Fruit fly (Drosophila melanogaster) whole organism, embryonic: ENCODE results near the gene CG15446.

Experiments used
- Abd-B ChIP-seq: fragments of 200-800 bp; sonication (Bioruptor generic); optimal IDR thresholded peaks from 2 replicates; lab custom pipeline; 2018; ENCODE audit warnings: missing biosample characterization, mild to moderate bottlenecking, missing genetic modification characterization, moderate library complexity
- CG11085 ChIP-seq: fragments of 200-800 bp; sonication (Bioruptor generic); IDR thresholded peaks from 2 replicates; pipeline ENCODE4 v1.3.6; 2022; ENCODE audit warnings: missing biosample characterization, missing genetic modification characterization
- CG14014 ChIP-seq: fragments of 200-800 bp; sonication (Bioruptor generic); IDR thresholded peaks from 2 replicates; pipeline ENCODE4 v1.3.6; 2022; ENCODE audit warnings: missing biosample characterization, missing genetic modification characterization
- CG15011 ChIP-seq: fragments of 200-800 bp; sonication (Bioruptor generic); optimal IDR thresholded peaks from 3 replicates; lab custom pipeline; 2018; ENCODE audit warnings: missing biosample characterization, mild to moderate bottlenecking, missing genetic modification characterization
- CG1529 ChIP-seq: fragments of 200-800 bp; sonication (Bioruptor generic); optimal IDR thresholded peaks from 3 replicates; lab custom pipeline; 2018; ENCODE audit warnings: missing biosample characterization, missing genetic modification characterization
- CG18262 ChIP-seq: fragments of 200-800 bp; optimal IDR thresholded peaks from 3 replicates; lab custom pipeline; 2019; ENCODE audit warnings: missing biosample characterization, mild to moderate bottlenecking, missing genetic modification characterization, moderate library complexity
- CG30020 ChIP-seq: fragments of 200-800 bp; optimal IDR thresholded peaks from 2 replicates; lab custom pipeline; 2019; ENCODE audit warnings: missing biosample characterization, mild to moderate bottlenecking, missing genetic modification characterization, moderate library complexity
- CG31224 ChIP-seq: fragments of 200-800 bp; sonication (Bioruptor generic); IDR thresholded peaks from 2 replicates; pipeline ENCODE4 v1.3.6; 2022; ENCODE audit warnings: missing biosample characterization, missing genetic modification characterization
- CG31388 ChIP-seq: fragments of 200-800 bp; sonication (Bioruptor generic); optimal IDR thresholded peaks from 2 replicates; lab custom pipeline; 2016; ENCODE audit warnings: missing biosample characterization, missing genetic modification characterization
- CG32532 ChIP-seq: fragments of 200-800 bp; sonication (Bioruptor generic); IDR thresholded peaks from 2 replicates; pipeline ENCODE4 v1.3.6; 2022; ENCODE audit warnings: missing biosample characterization, missing genetic modification characterization
- CG32767 ChIP-seq: fragments of 200-800 bp; sonication (Bioruptor generic); IDR thresholded peaks from 2 replicates; pipeline ENCODE4 v1.3.6; 2022; ENCODE audit warnings: missing biosample characterization, missing genetic modification characterization
- CG6689 ChIP-seq: fragments of 200-800 bp; sonication (Bioruptor generic); IDR thresholded peaks from 2 replicates; pipeline ENCODE4 v1.3.6; 2022; ENCODE audit warnings: missing biosample characterization, missing genetic modification characterization
- CG7987 ChIP-seq: fragments of 200-800 bp; sonication (Bioruptor generic); optimal IDR thresholded peaks from 2 replicates; lab custom pipeline; 2018; ENCODE audit warnings: missing biosample characterization, mild to moderate bottlenecking, missing genetic modification characterization, moderate library complexity
- CG8924 ChIP-seq: fragments of 200-800 bp; optimal IDR thresholded peaks from 3 replicates; lab custom pipeline; 2019; ENCODE audit warnings: missing biosample characterization, mild to moderate bottlenecking, missing genetic modification characterization, moderate library complexity
- CG9817 ChIP-seq: fragments of 200-800 bp; sonication (Bioruptor generic); optimal IDR thresholded peaks from 2 replicates; lab custom pipeline; 2018; ENCODE audit warnings: missing biosample characterization, mild to moderate bottlenecking, missing genetic modification characterization, moderate library complexity
- Deaf1 ChIP-seq: fragments of 200-800 bp; optimal IDR thresholded peaks from 3 replicates; lab custom pipeline; 2019; ENCODE audit warnings: missing biosample characterization, mild to moderate bottlenecking, missing genetic modification characterization, moderate library complexity
- Dek ChIP-seq: fragments of 200-800 bp; sonication (Bioruptor generic); optimal IDR thresholded peaks from 3 replicates; lab custom pipeline; 2019; ENCODE audit warnings: missing biosample characterization, mild to moderate bottlenecking, missing genetic modification characterization, moderate library complexity
- Dp ChIP-seq: fragments of 200-800 bp; sonication (Bioruptor generic); optimal IDR thresholded peaks from 2 replicates; lab custom pipeline; 2018; ENCODE audit warnings: missing biosample characterization, mild to moderate bottlenecking, missing genetic modification characterization, moderate library complexity
- Ets65A ChIP-seq: fragments of 200-800 bp; sonication (Bioruptor generic); peaks from one replicate; lab custom pipeline; 2016; ENCODE audit warnings: missing biosample characterization, missing genetic modification characterization
- Fer2 ChIP-seq: fragments of 200-800 bp; sonication (Bioruptor generic); optimal IDR thresholded peaks from 2 replicates; lab custom pipeline; 2018; ENCODE audit warnings: missing biosample characterization, mild to moderate bottlenecking, missing genetic modification characterization, moderate library complexity
- Gsc ChIP-seq: fragments of 200-800 bp; sonication (Bioruptor generic); IDR thresholded peaks from 2 replicates; pipeline ENCODE4 v1.3.6; 2022; ENCODE audit warnings: missing biosample characterization, missing genetic modification characterization
- HLH4C ChIP-seq: fragments of 200-800 bp; sonication (Bioruptor generic); IDR thresholded peaks from 3 replicates; pipeline ENCODE4 v1.3.6; 2022; ENCODE audit warnings: missing biosample characterization, missing genetic modification characterization; ENCODE audit not compliant: partially characterized antibody
- HLH54F ChIP-seq: fragments of 200-800 bp; sonication (Bioruptor generic); optimal IDR thresholded peaks from 3 replicates; lab custom pipeline; 2016; ENCODE audit warnings: missing biosample characterization, missing genetic modification characterization
- Hand ChIP-seq: fragments of 200-800 bp; sonication (Bioruptor generic); optimal IDR thresholded peaks from 2 replicates; lab custom pipeline; 2017; ENCODE audit warnings: mild to moderate bottlenecking, missing biosample characterization, missing genetic modification reagents, missing genetic modification characterization
- Hr39 ChIP-seq: fragments of >200 bp; optimal IDR thresholded peaks from 2 replicates; lab custom pipeline; 2017
- MESR4 ChIP-seq: fragments of 200-800 bp; sonication (Bioruptor generic); optimal IDR thresholded peaks from 2 replicates; lab custom pipeline; 2018; ENCODE audit warnings: missing biosample characterization, mild to moderate bottlenecking, missing genetic modification characterization, moderate library complexity
- MTF-1 ChIP-seq: fragments of 200-800 bp; sonication (Bioruptor generic); optimal IDR thresholded peaks from 2 replicates; lab custom pipeline; 2018; ENCODE audit warnings: missing biosample characterization, mild to moderate bottlenecking, missing genetic modification characterization, borderline replicate concordance
- Spps ChIP-seq: fragments of 200-800 bp; sonication (Bioruptor generic); optimal IDR thresholded peaks from 2 replicates; lab custom pipeline; 2018; ENCODE audit warnings: missing biosample characterization, mild to moderate bottlenecking, missing genetic modification characterization
- Sry-β ChIP-seq: fragments of 200-800 bp; sonication (Bioruptor generic); optimal IDR thresholded peaks from 2 replicates; lab custom pipeline; 2018; ENCODE audit warnings: missing biosample characterization, mild to moderate bottlenecking, missing genetic modification characterization, moderate library complexity
- YL-1 ChIP-seq: fragments of 200-800 bp; sonication (Bioruptor generic); optimal IDR thresholded peaks from 3 replicates; lab custom pipeline; 2017; ENCODE audit warnings: missing biosample characterization, mild to moderate bottlenecking, missing genetic modification characterization
- ac ChIP-seq: fragments of 200-800 bp; sonication (Bioruptor generic); optimal IDR thresholded peaks from 3 replicates; lab custom pipeline; 2017; ENCODE audit warnings: missing biosample characterization, mild to moderate bottlenecking, missing genetic modification characterization
- aop ChIP-seq: fragments of 200-800 bp; sonication (Bioruptor generic); IDR thresholded peaks from 2 replicates; pipeline ENCODE4 v1.3.6; 2022; ENCODE audit warnings: missing biosample characterization, missing genetic modification characterization
- btn ChIP-seq: fragments of 200-800 bp; sonication (Bioruptor generic); optimal IDR thresholded peaks from 2 replicates; lab custom pipeline; 2016; ENCODE audit warnings: missing biosample characterization, missing genetic modification characterization
- chn ChIP-seq: fragments of 200-800 bp; sonication (Bioruptor generic); optimal IDR thresholded peaks from 2 replicates; lab custom pipeline; 2016; ENCODE audit warnings: missing biosample characterization, missing genetic modification characterization
- cwo ChIP-seq: fragments of 200-800 bp; sonication (Bioruptor generic); optimal IDR thresholded peaks from 3 replicates; lab custom pipeline; 2017; ENCODE audit warnings: missing biosample characterization, missing genetic modification characterization, mild to moderate bottlenecking, moderate library complexity, missing genetic modification reagents
- dmrt99B ChIP-seq: fragments of 200-800 bp; sonication (Bioruptor generic); optimal IDR thresholded peaks from 2 replicates; lab custom pipeline; 2018; ENCODE audit warnings: missing biosample characterization, mild to moderate bottlenecking, missing genetic modification characterization, moderate library complexity
- fd64A ChIP-seq: fragments of 200-800 bp; sonication (Bioruptor generic); optimal IDR thresholded peaks from 3 replicates; lab custom pipeline; 2018; ENCODE audit warnings: missing biosample characterization, mild to moderate bottlenecking, missing genetic modification characterization
- fru ChIP-seq: fragments of >200 bp; optimal IDR thresholded peaks from 2 replicates; lab custom pipeline; 2017
- ftz-f1 ChIP-seq: fragments of 200-800 bp; sonication (Bioruptor generic); optimal IDR thresholded peaks from 2 replicates; lab custom pipeline; 2016; ENCODE audit warnings: missing biosample characterization, missing genetic modification characterization
- gem ChIP-seq: fragments of 200-800 bp; sonication (Bioruptor generic); optimal IDR thresholded peaks from 2 replicates; lab custom pipeline; 2019; ENCODE audit warnings: missing biosample characterization, mild to moderate bottlenecking, missing genetic modification characterization, moderate library complexity
- gsb-n ChIP-seq: fragments of 200-800 bp; sonication (Bioruptor generic); optimal IDR thresholded peaks from 3 replicates; lab custom pipeline; 2018; ENCODE audit warnings: missing biosample characterization, mild to moderate bottlenecking, missing genetic modification characterization
- kay ChIP-seq: fragments of 200-800 bp; sonication (Bioruptor generic); optimal IDR thresholded peaks from 2 replicates; lab custom pipeline; 2016; ENCODE audit warnings: missing biosample characterization, missing genetic modification characterization
- kni ChIP-seq: fragments of 200-800 bp; sonication (Bioruptor generic); optimal IDR thresholded peaks from 3 replicates; lab custom pipeline; 2017; ENCODE audit warnings: mild to moderate bottlenecking, missing biosample characterization, missing genetic modification reagents, missing genetic modification characterization
- lola ChIP-seq, 3 experiments: fragments of >200 bp in 2 of 3; fragments of 200-800 bp in 1 of 3; sonication (Bioruptor generic) in 1 of 3; optimal IDR thresholded peaks; 2 replicates each; lab custom pipeline; 2017 to 2019; ENCODE audit warnings: missing biosample characterization in 3 of 3, missing genetic modification characterization in 3 of 3, mild to moderate bottlenecking in 1 of 3, moderate library complexity in 1 of 3
- maf-S ChIP-seq: fragments of 200-800 bp; sonication (Bioruptor generic); optimal IDR thresholded peaks from 2 replicates; lab custom pipeline; 2016; ENCODE audit warnings: missing biosample characterization, missing genetic modification characterization
- mirr ChIP-seq: fragments of 200-800 bp; sonication (Bioruptor generic); optimal IDR thresholded peaks from 3 replicates; lab custom pipeline; 2018; ENCODE audit warnings: missing biosample characterization, mild to moderate bottlenecking, missing genetic modification characterization
- peb ChIP-seq: fragments of 200-800 bp; sonication (Bioruptor generic); IDR thresholded peaks from 2 replicates; pipeline ENCODE4 v1.3.6; 2022; ENCODE audit warnings: missing biosample characterization, missing genetic modification characterization
- pfk ChIP-seq: fragments of 200-800 bp; sonication (Bioruptor generic); optimal IDR thresholded peaks from 2 replicates; lab custom pipeline; 2018; ENCODE audit warnings: missing biosample characterization, mild to moderate bottlenecking, missing genetic modification characterization, moderate library complexity
- pho ChIP-seq: fragments of 200-800 bp; sonication (Bioruptor generic); optimal IDR thresholded peaks from 2 replicates; lab custom pipeline; 2016; ENCODE audit warnings: missing biosample characterization, missing genetic modification characterization
- shn ChIP-seq: fragments of 200-800 bp; sonication (Bioruptor generic); optimal IDR thresholded peaks from 3 replicates; lab custom pipeline; 2016; ENCODE audit warnings: missing biosample characterization, missing genetic modification characterization
- wor ChIP-seq: fragments of 200-800 bp; sonication (Bioruptor generic); IDR thresholded peaks from 2 replicates; pipeline ENCODE4 v1.3.6; 2022; ENCODE audit warnings: missing biosample characterization, missing genetic modification characterization
- zfh1 ChIP-seq: fragments of 200-800 bp; sonication (Bioruptor generic); IDR thresholded peaks from 3 replicates; pipeline ENCODE4 v1.3.6; 2022; ENCODE audit warnings: missing biosample characterization, missing genetic modification characterization

CG15446 gene

dm6 chrX:21124176-21124575, 22.2 kb upstream of the CG15446 start (continued):
- TF ChIP-seq HLH54F (GFP tag; lab: Kevin White, UChicago): peak; percentile 22
- TF ChIP-seq CG9817 (tag; lab: Kevin White, UChicago): peak; percentile 66
- no peak for TF ChIP-seq ac (GFP tag; lab: Kevin White, UChicago)
- TF ChIP-seq dmrt99B: peak; percentile 79
- TF ChIP-seq CG1529: peak; percentile 39
- peak; percentile 59 for TF ChIP-seq Abd-B
- no peak for TF ChIP-seq Gsc (GFP tag; lab: Robert Waterston, UW)
- TF ChIP-seq aop (GFP tag; lab: Robert Waterston, UW): no peak
- peak; percentile 7 for TF ChIP-seq Fer2 (tag; lab: Kevin White, UChicago)
- TF ChIP-seq CG8924 (tag; lab: Kevin White, UChicago): peak; percentile 76
- TF ChIP-seq zfh1 (GFP tag; lab: Robert Waterston, UW): peak; percentile 69; the same call in 2 of the 3 replicates
- TF ChIP-seq cwo (GFP tag; lab: Kevin White, UChicago): peak; percentile 60
- no peak for TF ChIP-seq CG11085
- TF ChIP-seq chn (GFP tag; lab: Kevin White, UChicago): peak; percentile 50
- TF ChIP-seq YL-1 (GFP tag; lab: Kevin White, UChicago): no peak
- TF ChIP-seq gem (tag; lab: Kevin White, UChicago): peak; percentile 89
- TF ChIP-seq CG7987 (GFP tag; lab: Kevin White, UChicago): no peak
- no peak for TF ChIP-seq ftz-f1 (GFP tag; lab: Kevin White, UChicago)
- peak; percentile 84 for TF ChIP-seq Ets65A (GFP tag; lab: Kevin White, UChicago)
- no peak for TF ChIP-seq fd64A
- TF ChIP-seq Sry-β: no peak
- TF ChIP-seq Dek (tag; lab: Kevin White, UChicago): no peak
- TF ChIP-seq kay (GFP tag; lab: Kevin White, UChicago): no peak
- peak; percentile 27 for TF ChIP-seq CG15011 (GFP tag; lab: Kevin White, UChicago)
- TF ChIP-seq btn (GFP tag; lab: Kevin White, UChicago): no peak
- TF ChIP-seq CG31224: peak; percentile 28; the same call in 1 of the 2 replicates
- TF ChIP-seq shn (GFP tag; lab: Kevin White, UChicago): no peak
- TF ChIP-seq HLH4C (GFP tag; lab: Robert Waterston, UW): no peak
- TF ChIP-seq pho (GFP tag; lab: Kevin White, UChicago): peak; percentile 25
- peak in 1 of 3 experiments; percentile 66 for TF ChIP-seq lola (GFP tag; optimal IDR thresholded peaks at IDR 0.05; lab: Kevin White, UChicago)
- peak; percentile 79 for TF ChIP-seq CG18262 (tag; lab: Kevin White, UChicago)
- TF ChIP-seq mirr: no peak
- peak; percentile 65 for TF ChIP-seq wor (GFP tag; lab: Robert Waterston, UW)
- TF ChIP-seq CG32767 (GFP tag; lab: Robert Waterston, UW): no peak; the same call in 1 of the 2 replicates
- no peak for TF ChIP-seq Dp (GFP tag; lab: Kevin White, UChicago)
- TF ChIP-seq CG32532 (GFP tag; lab: Robert Waterston, UW): peak; percentile 66
- peak; percentile 39; the same call in 1 of the 2 replicates for TF ChIP-seq CG14014 (GFP tag; lab: Robert Waterston, UW)
- TF ChIP-seq Hr39 (lab: Kevin White, UChicago): no peak
- TF ChIP-seq CG31388 (GFP tag; lab: Kevin White, UChicago): no peak
- peak; percentile 75 for TF ChIP-seq CG6689 (GFP tag; lab: Robert Waterston, UW)
- peak; percentile 51 for TF ChIP-seq gsb-n (tag; lab: Kevin White, UChicago)
- no peak for TF ChIP-seq MTF-1 (GFP tag; lab: Kevin White, UChicago)
- TF ChIP-seq fru (lab: Kevin White, UChicago): no peak
- TF ChIP-seq Hand (GFP tag; lab: Kevin White, UChicago): no peak
- peak; percentile 18 for TF ChIP-seq Spps (tag; lab: Kevin White, UChicago)
- TF ChIP-seq maf-S: peak; percentile 11
- no peak for TF ChIP-seq MESR4 (GFP tag; lab: Kevin White, UChicago)
- no peak for TF ChIP-seq pfk (GFP tag; lab: Kevin White, UChicago)
- TF ChIP-seq Deaf1 (tag; lab: Kevin White, UChicago): peak; percentile 19
- TF ChIP-seq kni (GFP tag; lab: Kevin White, UChicago): no peak
- no peak for TF ChIP-seq peb (GFP tag; lab: Robert Waterston, UW)
- no peak for TF ChIP-seq CG30020 (tag; lab: Kevin White, UChicago)
